Worm (Caenorhabditis elegans): Measurements from ENCODE around the gene cct-1.

- TF ChIP-seq bed-1 (GFP tag; IDR thresholded peaks at IDR 0.05) = no peak
- no peak for TF ChIP-seq unc-62 (GFP tag; optimal IDR thresholded peaks at IDR 0.05)
- no peak for TF ChIP-seq lin-26 (GFP tag; IDR thresholded peaks at IDR 0.05)
- no peak for TF ChIP-seq ceh-40 (GFP tag; IDR thresholded peaks at IDR 0.05)
- no peak for TF ChIP-seq rpc-1 (optimal IDR thresholded peaks at IDR 0.05)
- TF ChIP-seq rpc-1 (tag; optimal IDR thresholded peaks at IDR 0.05) = no peak
- TF ChIP-seq Y67H2A.10 (GFP tag; conservative IDR thresholded peaks at IDR 0.05) = no peak
- no peak for TF ChIP-seq pha-4 (tag; optimal IDR thresholded peaks at IDR 0.05)
- TF ChIP-seq snpc-4 (GFP tag; optimal IDR thresholded peaks at IDR 0.05) = no peak
- no peak for TF ChIP-seq snpc-4 (tag; optimal IDR thresholded peaks at IDR 0.05)
- TF ChIP-seq atf-7 (tag; optimal IDR thresholded peaks at IDR 0.05) = no peak
- TF ChIP-seq him-1 (tag; optimal IDR thresholded peaks at IDR 0.05) = no peak
- no peak for TF ChIP-seq lin-35 (GFP tag; optimal IDR thresholded peaks at IDR 0.05)
- no peak for TF ChIP-seq Y79H2A.3 (GFP tag; conservative IDR thresholded peaks at IDR 0.05)
- TF ChIP-seq dpff-1 (tag; optimal IDR thresholded peaks at IDR 0.05) = no peak
- no peak for TF ChIP-seq ets-4 (GFP tag; optimal IDR thresholded peaks at IDR 0.05)
These were observed 33.0 kb downstream of the cct-1 start for ce11 chrII:8218266-8218665.

Data from whole organism, young adult.